Fruit fly (Drosophila melanogaster) whole organism, embryonic: ENCODE measurements around the gene CG16790.

ENCODE experiments used
- Ada2b ChIP-seq: fragments of 200-800 bp; sonication (Bioruptor generic); IDR thresholded peaks from 2 replicates; pipeline ENCODE4 v1.3.6; 2022; ENCODE audit warnings: missing biosample characterization, missing genetic modification characterization
- Asciz ChIP-seq: fragments of 200-800 bp; sonication (Bioruptor generic); optimal IDR thresholded peaks from 2 replicates; lab custom pipeline; 2017; ENCODE audit warnings: missing biosample characterization, mild to moderate bottlenecking, missing genetic modification characterization, missing genetic modification reagents
- CG10267 ChIP-seq: fragments of 200-800 bp; sonication (Bioruptor generic); optimal IDR thresholded peaks from 2 replicates; lab custom pipeline; 2018; ENCODE audit warnings: missing biosample characterization, mild to moderate bottlenecking, missing genetic modification characterization, moderate library complexity
- CG11695 ChIP-seq: fragments of 200-800 bp; sonication (Bioruptor generic); IDR thresholded peaks from 3 replicates; pipeline ENCODE4 v1.3.6; 2022; ENCODE audit warnings: missing biosample characterization, missing genetic modification characterization
- CG11696 ChIP-seq: fragments of 200-800 bp; sonication (Bioruptor generic); IDR thresholded peaks from 2 replicates; pipeline ENCODE4 v1.3.6; 2022; ENCODE audit warnings: missing biosample characterization, missing genetic modification characterization
- CG12236 ChIP-seq: fragments of 200-800 bp; sonication (Bioruptor generic); optimal IDR thresholded peaks from 2 replicates; lab custom pipeline; 2016; ENCODE audit warnings: missing biosample characterization, missing genetic modification characterization
- CG14860 ChIP-seq: fragments of 200-800 bp; sonication (Bioruptor generic); IDR thresholded peaks from 3 replicates; pipeline ENCODE4 v1.3.6; 2022; ENCODE audit warnings: missing biosample characterization, missing genetic modification characterization; ENCODE audit not compliant: partially characterized antibody
- CG16815 ChIP-seq: fragments of 200-800 bp; sonication (Bioruptor generic); optimal IDR thresholded peaks from 3 replicates; lab custom pipeline; 2017; ENCODE audit warnings: missing biosample characterization, mild to moderate bottlenecking, missing genetic modification characterization
- CG17361 ChIP-seq: fragments of 200-800 bp; sonication (Bioruptor generic); IDR thresholded peaks from 3 replicates; pipeline ENCODE4 v1.3.6; 2022; ENCODE audit warnings: missing biosample characterization, missing genetic modification characterization
- CG18599 ChIP-seq: fragments of 200-800 bp; sonication (Bioruptor generic); optimal IDR thresholded peaks from 3 replicates; lab custom pipeline; 2017; ENCODE audit warnings: missing biosample characterization, missing genetic modification characterization, mild to moderate bottlenecking, moderate library complexity, missing genetic modification reagents
- CG32767 ChIP-seq: fragments of 200-800 bp; sonication (Bioruptor generic); IDR thresholded peaks from 2 replicates; pipeline ENCODE4 v1.3.6; 2022; ENCODE audit warnings: missing biosample characterization, missing genetic modification characterization
- CG33557 ChIP-seq: fragments of 200-800 bp; sonication (Bioruptor generic); optimal IDR thresholded peaks from 2 replicates; lab custom pipeline; 2019; ENCODE audit warnings: missing biosample characterization, mild to moderate bottlenecking, missing genetic modification characterization, moderate library complexity
- CG43689 ChIP-seq: fragments of 200-800 bp; sonication (Bioruptor generic); IDR thresholded peaks from 2 replicates; pipeline ENCODE4 v1.3.6; 2022; ENCODE audit warnings: missing biosample characterization, missing genetic modification characterization
- CG6654 ChIP-seq: fragments of 200-800 bp; sonication (Bioruptor generic); optimal IDR thresholded peaks from 2 replicates; lab custom pipeline; 2017; ENCODE audit warnings: missing biosample characterization, mild to moderate bottlenecking, missing genetic modification characterization
- CG7786 ChIP-seq: fragments of 200-800 bp; sonication (Bioruptor generic); optimal IDR thresholded peaks from 2 replicates; lab custom pipeline; 2016; ENCODE audit warnings: missing biosample characterization, missing genetic modification characterization
- CG8765 ChIP-seq: fragments of 200-800 bp; sonication (Bioruptor generic); IDR thresholded peaks from 2 replicates; pipeline ENCODE4 v1.3.6; 2022; ENCODE audit warnings: missing biosample characterization, missing genetic modification characterization
- CHES-1-like ChIP-seq: fragments of 200-800 bp; sonication (Bioruptor generic); optimal IDR thresholded peaks from 2 replicates; lab custom pipeline; 2016; ENCODE audit warnings: missing biosample characterization, missing genetic modification characterization
- CTCF ChIP-seq: fragments of 200-800 bp; sonication (Bioruptor generic); optimal IDR thresholded peaks from 2 replicates; lab custom pipeline; 2017; ENCODE audit warnings: missing biosample characterization, mild to moderate bottlenecking, missing genetic modification characterization, moderate library complexity
- Dbx ChIP-seq: fragments of 200-800 bp; sonication (Bioruptor generic); IDR thresholded peaks from 3 replicates; pipeline ENCODE4 v1.3.6; 2022; ENCODE audit warnings: missing biosample characterization, missing genetic modification characterization
- Doc3 ChIP-seq: fragments of 200-800 bp; sonication (Bioruptor generic); IDR thresholded peaks from 3 replicates; pipeline ENCODE4 v1.3.6; 2022; ENCODE audit warnings: missing biosample characterization, missing genetic modification characterization; ENCODE audit not compliant: partially characterized antibody
- Ets97D ChIP-seq: fragments of 200-800 bp; sonication (Bioruptor generic); optimal IDR thresholded peaks from 3 replicates; lab custom pipeline; 2016; ENCODE audit warnings: missing biosample characterization, missing genetic modification characterization
- HHEX ChIP-seq: fragments of 200-800 bp; sonication (Bioruptor generic); optimal IDR thresholded peaks from 3 replicates; lab custom pipeline; 2017; ENCODE audit warnings: missing biosample characterization, mild to moderate bottlenecking, missing genetic modification characterization, missing genetic modification reagents
- Hr39 ChIP-seq: fragments of >200 bp; optimal IDR thresholded peaks from 2 replicates; lab custom pipeline; 2017
- NC2β ChIP-seq: fragments of 200-800 bp; sonication (Bioruptor generic); optimal IDR thresholded peaks from 2 replicates; lab custom pipeline; 2016; ENCODE audit warnings: missing biosample characterization, missing genetic modification characterization
- NFAT ChIP-seq: fragments of 200-800 bp; sonication (Bioruptor generic); IDR thresholded peaks from 2 replicates; pipeline ENCODE4 v1.3.6; 2022; ENCODE audit warnings: missing biosample characterization, missing genetic modification characterization
- Oli ChIP-seq: fragments of 200-800 bp; sonication (Bioruptor generic); optimal IDR thresholded peaks from 2 replicates; lab custom pipeline; 2018; ENCODE audit warnings: missing biosample characterization, mild to moderate bottlenecking, missing genetic modification characterization, moderate library complexity
- Spps ChIP-seq: fragments of 200-800 bp; sonication (Bioruptor generic); optimal IDR thresholded peaks from 2 replicates; lab custom pipeline; 2018; ENCODE audit warnings: missing biosample characterization, mild to moderate bottlenecking, missing genetic modification characterization
- YL-1 ChIP-seq: fragments of 200-800 bp; sonication (Bioruptor generic); optimal IDR thresholded peaks from 3 replicates; lab custom pipeline; 2017; ENCODE audit warnings: missing biosample characterization, mild to moderate bottlenecking, missing genetic modification characterization
- ac ChIP-seq: fragments of 200-800 bp; sonication (Bioruptor generic); optimal IDR thresholded peaks from 3 replicates; lab custom pipeline; 2017; ENCODE audit warnings: missing biosample characterization, mild to moderate bottlenecking, missing genetic modification characterization
- bigmax ChIP-seq: fragments of 200-800 bp; sonication (Bioruptor generic); optimal IDR thresholded peaks from 2 replicates; lab custom pipeline; 2018; ENCODE audit warnings: missing biosample characterization, mild to moderate bottlenecking, missing genetic modification characterization
- cas ChIP-seq: fragments of 200-800 bp; sonication (Bioruptor generic); IDR thresholded peaks from 2 replicates; pipeline ENCODE4 v1.3.6; 2022; ENCODE audit warnings: missing biosample characterization, missing genetic modification characterization
- cato ChIP-seq: fragments of 200-800 bp; sonication (Bioruptor generic); optimal IDR thresholded peaks from 2 replicates; lab custom pipeline; 2016; ENCODE audit warnings: missing biosample characterization, missing genetic modification characterization, borderline replicate concordance
- chm ChIP-seq: fragments of 200-800 bp; sonication (Bioruptor generic); IDR thresholded peaks from 2 replicates; pipeline ENCODE4 v1.3.6; 2022; ENCODE audit warnings: missing biosample characterization, missing genetic modification characterization
- corto ChIP-seq: fragments of 200-800 bp; sonication (Bioruptor generic); optimal IDR thresholded peaks from 2 replicates; lab custom pipeline; 2016; ENCODE audit warnings: missing biosample characterization, mild to moderate bottlenecking, missing genetic modification characterization, moderate library complexity
- cwo ChIP-seq: fragments of 200-800 bp; sonication (Bioruptor generic); optimal IDR thresholded peaks from 3 replicates; lab custom pipeline; 2017; ENCODE audit warnings: missing biosample characterization, missing genetic modification characterization, mild to moderate bottlenecking, moderate library complexity, missing genetic modification reagents
- dmrt11E ChIP-seq: fragments of 200-800 bp; sonication (Bioruptor generic); optimal IDR thresholded peaks from 3 replicates; lab custom pipeline; 2018; ENCODE audit warnings: missing biosample characterization, mild to moderate bottlenecking, missing genetic modification characterization, moderate library complexity
- ems ChIP-seq: fragments of 200-800 bp; sonication (Bioruptor generic); optimal IDR thresholded peaks from 3 replicates; lab custom pipeline; 2016; ENCODE audit warnings: missing biosample characterization, missing genetic modification characterization
- gcm ChIP-seq: fragments of 200-800 bp; sonication (Bioruptor generic); optimal IDR thresholded peaks from 2 replicates; lab custom pipeline; 2019; ENCODE audit warnings: missing biosample characterization, mild to moderate bottlenecking, missing genetic modification characterization, moderate library complexity
- her ChIP-seq: fragments of 200-800 bp; sonication (Bioruptor generic); optimal IDR thresholded peaks from 2 replicates; lab custom pipeline; 2016; ENCODE audit warnings: missing biosample characterization, missing genetic modification characterization
- hth ChIP-seq: fragments of >200 bp; optimal IDR thresholded peaks from 2 replicates; lab custom pipeline; 2017; ENCODE audit warnings: inconsistent platforms
- jigr1 ChIP-seq: fragments of 200-800 bp; sonication (Bioruptor generic); IDR thresholded peaks from 3 replicates; pipeline ENCODE4 v1.3.6; 2022; ENCODE audit warnings: missing biosample characterization, missing genetic modification characterization
- lab ChIP-seq: fragments of 200-800 bp; sonication (Bioruptor generic); optimal IDR thresholded peaks from 3 replicates; lab custom pipeline; 2017; ENCODE audit warnings: missing biosample characterization, missing genetic modification characterization, mild to moderate bottlenecking, moderate library complexity, missing genetic modification reagents
- lbe ChIP-seq: fragments of 200-800 bp; sonication (Bioruptor generic); optimal IDR thresholded peaks from 2 replicates; lab custom pipeline; 2016; ENCODE audit warnings: missing biosample characterization, mild to moderate bottlenecking, missing genetic modification characterization
- maf-S ChIP-seq: fragments of 200-800 bp; sonication (Bioruptor generic); optimal IDR thresholded peaks from 2 replicates; lab custom pipeline; 2016; ENCODE audit warnings: missing biosample characterization, missing genetic modification characterization
- onecut ChIP-seq: fragments of 200-800 bp; sonication (Bioruptor generic); IDR thresholded peaks from 2 replicates; pipeline ENCODE4 v1.3.6; 2022; ENCODE audit warnings: missing biosample characterization, missing genetic modification characterization
- pho ChIP-seq: fragments of 200-800 bp; sonication (Bioruptor generic); optimal IDR thresholded peaks from 2 replicates; lab custom pipeline; 2016; ENCODE audit warnings: missing biosample characterization, missing genetic modification characterization
- pnt ChIP-seq: fragments of 200-800 bp; sonication (Bioruptor generic); optimal IDR thresholded peaks from 3 replicates; lab custom pipeline; 2016; ENCODE audit warnings: missing biosample characterization, missing genetic modification characterization
- sens ChIP-seq: fragments of 200-800 bp; sonication (Bioruptor generic); peaks from one replicate; lab custom pipeline; 2016; ENCODE audit warnings: missing biosample characterization, missing genetic modification characterization
- tgo ChIP-seq: fragments of 200-800 bp; sonication (Bioruptor generic); IDR thresholded peaks from 3 replicates; pipeline ENCODE4 v1.3.6; 2022; ENCODE audit warnings: missing biosample characterization, missing genetic modification characterization
- tup ChIP-seq: fragments of 200-800 bp; sonication (Bioruptor generic); optimal IDR thresholded peaks from 2 replicates; lab custom pipeline; 2016; ENCODE audit warnings: missing biosample characterization, mild to moderate bottlenecking, missing genetic modification characterization, moderate library complexity
- wek ChIP-seq: fragments of 200-800 bp; sonication (Bioruptor generic); optimal IDR thresholded peaks from 3 replicates; lab custom pipeline; 2018; ENCODE audit warnings: missing biosample characterization, mild to moderate bottlenecking, missing genetic modification characterization, moderate library complexity
- zen2 ChIP-seq: fragments of 200-800 bp; sonication (Bioruptor generic); IDR thresholded peaks from 3 replicates; pipeline ENCODE4 v1.3.6; 2022; ENCODE audit warnings: missing biosample characterization, missing genetic modification characterization; ENCODE audit not compliant: partially characterized antibody

CG16790 gene

dm6 chr3R:9618331-9618730 is 48.3 kb upstream of the CG16790 start (continued):
- peak; percentile 56 for TF ChIP-seq CG6654
- TF ChIP-seq Hr39 (lab: Kevin White, UChicago) = no peak
- TF ChIP-seq Dbx (GFP tag; lab: Robert Waterston, UW) = 0 out of 3 replicates have a peak, but pooled peaks have one; percentile 43
- peak; percentile 56 for TF ChIP-seq CG16815
- peak; percentile 84 for TF ChIP-seq tgo (GFP tag; lab: Robert Waterston, UW)
- TF ChIP-seq ems (GFP tag; lab: Kevin White, UChicago) = peak; percentile 58
- peak; percentile 71 for TF ChIP-seq Asciz (GFP tag; lab: Kevin White, UChicago)
- peak; percentile 19 for TF ChIP-seq CG33557 (GFP tag; lab: Kevin White, UChicago)
- peak; percentile 44 for TF ChIP-seq cato
- TF ChIP-seq cwo (GFP tag; lab: Kevin White, UChicago) = peak; percentile 34
- peak; percentile 77 for TF ChIP-seq Ada2b (GFP tag; lab: Robert Waterston, UW)
- TF ChIP-seq pnt (GFP tag; lab: Kevin White, UChicago) = peak; percentile 74
- TF ChIP-seq CHES-1-like = no peak
- TF ChIP-seq Doc3 (GFP tag; lab: Robert Waterston, UW) = no peak
- peak; percentile 18 for TF ChIP-seq Spps
- TF ChIP-seq CG32767 (GFP tag; lab: Robert Waterston, UW) = peak; percentile 76
- TF ChIP-seq Oli (tag; lab: Kevin White, UChicago) = peak; percentile 78
- TF ChIP-seq CG18599 (GFP tag; lab: Kevin White, UChicago) = peak; percentile 64
- no peak for TF ChIP-seq corto (GFP tag; lab: Kevin White, UChicago)
- TF ChIP-seq YL-1 (GFP tag; lab: Kevin White, UChicago) = no peak
- TF ChIP-seq her (GFP tag; lab: Kevin White, UChicago) = peak; percentile 63
- TF ChIP-seq lbe (GFP tag; lab: Kevin White, UChicago) = no peak
- TF ChIP-seq chm (GFP tag; lab: Robert Waterston, UW) = peak; percentile 76
- no peak for TF ChIP-seq bigmax (GFP tag; lab: Kevin White, UChicago)
- TF ChIP-seq NFAT (GFP tag; lab: Robert Waterston, UW) = peak; percentile 53
- peak; percentile 22 for TF ChIP-seq CTCF (GFP tag; lab: Kevin White, UChicago)
- TF ChIP-seq wek (GFP tag; lab: Kevin White, UChicago) = peak; percentile 51
- peak; percentile 42 for TF ChIP-seq gcm (GFP tag; lab: Kevin White, UChicago)
- TF ChIP-seq NC2β (GFP tag; lab: Kevin White, UChicago) = peak; percentile 71
- TF ChIP-seq pho (GFP tag; lab: Kevin White, UChicago) = peak; percentile 35
- peak; percentile 95 for TF ChIP-seq sens
- TF ChIP-seq CG10267 = peak; percentile 45
- 0 out of 2 replicates have a peak, but pooled peaks have one; percentile 21 for TF ChIP-seq CG43689
- TF ChIP-seq dmrt11E (tag; lab: Kevin White, UChicago) = peak; percentile 66
- TF ChIP-seq HHEX = peak; percentile 60
- peak; percentile 59 for TF ChIP-seq CG7786
- TF ChIP-seq lab (GFP tag; lab: Kevin White, UChicago) = peak; percentile 78
- 0 out of 2 replicates have a peak, but pooled peaks have one; percentile 52 for TF ChIP-seq CG8765 (GFP tag; lab: Robert Waterston, UW)
- peak; percentile 25 for TF ChIP-seq ac (GFP tag; lab: Kevin White, UChicago)
- 0 out of 2 replicates have a peak, but pooled peaks have one; percentile 24 for TF ChIP-seq cas (GFP tag; lab: Robert Waterston, UW)
- peak; percentile 63 for TF ChIP-seq CG17361 (GFP tag; lab: Robert Waterston, UW)
- no peak for TF ChIP-seq CG12236 (GFP tag; lab: Kevin White, UChicago)
- peak; percentile 22 for TF ChIP-seq tup (GFP tag; lab: Kevin White, UChicago)
- TF ChIP-seq CG11696 (GFP tag; lab: Robert Waterston, UW) = 0 out of 2 replicates have a peak, but pooled peaks have one; percentile 52
- no peak for TF ChIP-seq hth (lab: Kevin White, UChicago)
- peak; percentile 72; the same call in 2 of the 3 replicates for TF ChIP-seq CG11695 (GFP tag; lab: Robert Waterston, UW)
- peak; percentile 60 for TF ChIP-seq maf-S
- peak; percentile 68 for TF ChIP-seq onecut
- TF ChIP-seq Ets97D = peak; percentile 12
- TF ChIP-seq zen2 (GFP tag; lab: Robert Waterston, UW) = no peak
- peak; percentile 49; the same call in 1 of the 3 replicates for TF ChIP-seq jigr1 (GFP tag; lab: Robert Waterston, UW)
- TF ChIP-seq CG14860 (GFP tag; lab: Robert Waterston, UW) = no peak
